Fruit fly (Drosophila melanogaster): ENCODE measurements around the gene Rca1.

Gene Rca1

DNA sequence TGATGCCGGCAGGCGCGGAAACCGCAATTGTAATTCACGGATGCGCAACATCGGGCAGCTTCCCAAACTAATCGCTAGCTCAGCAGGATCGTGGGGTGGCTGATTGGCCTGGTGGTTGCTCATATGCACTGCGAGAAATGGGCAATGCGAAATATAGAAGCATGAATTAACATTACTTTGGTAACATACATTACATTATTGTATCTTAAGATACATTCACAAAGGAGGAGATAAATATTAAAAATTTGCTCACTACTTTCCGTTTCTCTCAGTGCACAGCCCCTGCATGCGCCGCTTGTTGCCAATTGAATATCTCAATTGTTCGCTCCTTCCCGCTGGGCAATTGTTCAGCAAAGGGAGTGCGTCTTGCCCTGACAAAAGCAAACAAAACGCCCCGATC lies 10.8 kb upstream of the Rca1 start (continued):
- peak; percentile 44 for TF ChIP-seq scrt (GFP tag; optimal IDR thresholded peaks at IDR 0.05)
- TF ChIP-seq Dp (GFP tag; optimal IDR thresholded peaks at IDR 0.05), result no peak
- peak; percentile 10 for TF ChIP-seq fu2 (GFP tag; optimal IDR thresholded peaks at IDR 0.05)
- TF ChIP-seq CG10543 (GFP tag; optimal IDR thresholded peaks at IDR 0.05), result peak; percentile 3
- TF ChIP-seq phol (tag; optimal IDR thresholded peaks at IDR 0.05), result peak; percentile 83
- TF ChIP-seq ERR (GFP tag; optimal IDR thresholded peaks at IDR 0.05), result no peak
- TF ChIP-seq CG11696 (GFP tag; IDR thresholded peaks at IDR 0.05), result peak; percentile 52; the same call in 1 of the 2 replicates
- TF ChIP-seq Deaf1 (tag; optimal IDR thresholded peaks at IDR 0.05), result peak; percentile 23
- TF ChIP-seq CG12659 (GFP tag; optimal IDR thresholded peaks at IDR 0.05), result peak; percentile 23
- TF ChIP-seq MBD-R2 (GFP tag; IDR thresholded peaks at IDR 0.05), result no peak
- no peak for TF ChIP-seq CG43689 (GFP tag; IDR thresholded peaks at IDR 0.05)
- peak; percentile 69 for TF ChIP-seq da (GFP tag; optimal IDR thresholded peaks at IDR 0.05)
- no peak for TF ChIP-seq corto (GFP tag; optimal IDR thresholded peaks at IDR 0.05)
- TF ChIP-seq Xrp1 (GFP tag; IDR thresholded peaks at IDR 0.05), result peak; percentile 94
- no peak for TF ChIP-seq Dll (GFP tag; IDR thresholded peaks at IDR 0.05; ENCODE audit: partially characterized antibody)
- peak; percentile 55; the same call in 1 of the 2 replicates for TF ChIP-seq CG32767 (GFP tag; IDR thresholded peaks at IDR 0.05)
- no peak for TF ChIP-seq ftz-f1 (GFP tag; optimal IDR thresholded peaks at IDR 0.05)
- peak; percentile 48 for TF ChIP-seq CG9876 (GFP tag; optimal IDR thresholded peaks at IDR 0.05)
- TF ChIP-seq Doc2 (GFP tag; IDR thresholded peaks at IDR 0.05), result no peak
- no peak for TF ChIP-seq CG14965 (GFP tag; optimal IDR thresholded peaks at IDR 0.05; ENCODE audit: borderline replicate concordance)
- TF ChIP-seq CG12769 (tag; optimal IDR thresholded peaks at IDR 0.05), result no peak
- no peak for TF ChIP-seq CG42726 (GFP tag; IDR thresholded peaks at IDR 0.05; ENCODE audit: partially characterized antibody)
- TF ChIP-seq E2f2 (GFP tag; IDR thresholded peaks at IDR 0.05), result peak; percentile 20; the same call in 1 of the 2 replicates
- 0 out of 2 replicates have a peak, but pooled peaks have one; percentile 32 for TF ChIP-seq cas (GFP tag; IDR thresholded peaks at IDR 0.05)
- no peak for TF ChIP-seq Hr39 (optimal IDR thresholded peaks at IDR 0.05)
- no peak for TF ChIP-seq nau (GFP tag; optimal IDR thresholded peaks at IDR 0.05)
- peak; percentile 78 for TF ChIP-seq D19A (tag; optimal IDR thresholded peaks at IDR 0.05)
- no peak for TF ChIP-seq br (optimal IDR thresholded peaks at IDR 0.05)
- TF ChIP-seq mam (GFP tag; optimal IDR thresholded peaks at IDR 0.05), result peak; percentile 34
- no peak for TF ChIP-seq abd-A (tag; optimal IDR thresholded peaks at IDR 0.05)
- TF ChIP-seq CG8359 (GFP tag; optimal IDR thresholded peaks at IDR 0.05; ENCODE audit: borderline replicate concordance), result peak; percentile 50
- peak; percentile 74; the same call in 2 of the 3 replicates for TF ChIP-seq jigr1 (GFP tag; IDR thresholded peaks at IDR 0.05)
- TF ChIP-seq Ssrp (tag; optimal IDR thresholded peaks at IDR 0.05), result peak; percentile 68
- TF ChIP-seq oc (tag; optimal IDR thresholded peaks at IDR 0.05), result peak; percentile 80
- TF ChIP-seq pum (GFP tag; optimal IDR thresholded peaks at IDR 0.05), result peak; percentile 57
- TF ChIP-seq peb (GFP tag; IDR thresholded peaks at IDR 0.05), result peak; percentile 65; the same call in 1 of the 2 replicates
- TF ChIP-seq Sox102F (GFP tag; optimal IDR thresholded peaks at IDR 0.05), result peak; percentile 66
- TF ChIP-seq CG8924 (tag; optimal IDR thresholded peaks at IDR 0.05), result peak; percentile 81
- no peak for TF ChIP-seq CG4328 (GFP tag; optimal IDR thresholded peaks at IDR 0.05)
- TF ChIP-seq caup (GFP tag; optimal IDR thresholded peaks at IDR 0.05; ENCODE audit: severe bottlenecking), result peak; percentile 28
- TF ChIP-seq ATbp (GFP tag; optimal IDR thresholded peaks at IDR 0.05), result peak; percentile 68
- TF ChIP-seq CG7357 (GFP tag; IDR thresholded peaks at IDR 0.05), result peak; percentile 65; the same call in 2 of the 3 replicates
- peak; percentile 70 for TF ChIP-seq Side (GFP tag; optimal IDR thresholded peaks at IDR 0.05)
- peak; percentile 27 for TF ChIP-seq CG12299 (tag; optimal IDR thresholded peaks at IDR 0.05)
- peak in 1 of 3 experiments; percentile 91 for TF ChIP-seq lola (GFP tag; optimal IDR thresholded peaks at IDR 0.05)
- TF ChIP-seq chn (GFP tag; optimal IDR thresholded peaks at IDR 0.05), result peak; percentile 80
- peak; percentile 85 for TF ChIP-seq CG14710 (tag; optimal IDR thresholded peaks at IDR 0.05)
- TF ChIP-seq odd (GFP tag; optimal IDR thresholded peaks at IDR 0.05), result peak; percentile 38
- TF ChIP-seq Dek (tag; optimal IDR thresholded peaks at IDR 0.05), result no peak
- peak; percentile 50 for TF ChIP-seq slbo (GFP tag; IDR thresholded peaks at IDR 0.05)

All from whole organism, embryonic.